Worm (Caenorhabditis elegans): Measurements from ENCODE around the gene spe-45.

DNA sequence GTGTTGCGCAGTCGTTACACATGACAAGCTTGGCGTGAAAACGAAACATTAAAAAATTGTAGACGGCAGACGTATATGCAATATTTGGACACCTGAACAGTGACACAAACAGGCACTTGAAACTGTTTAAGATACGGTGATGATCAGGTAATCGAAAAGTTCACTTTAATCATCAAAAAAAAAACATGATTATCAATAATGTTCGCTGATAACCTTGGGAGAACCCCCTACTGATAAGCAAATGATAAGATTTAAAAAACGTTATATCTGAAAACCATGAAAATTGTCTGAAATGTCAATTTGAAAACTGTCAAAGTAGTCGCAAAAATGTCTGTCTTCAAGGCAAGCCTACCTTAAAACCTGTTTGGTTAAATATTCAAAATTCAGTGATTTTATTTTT is 10.1 kb upstream of the spe-45 start:
- TF ChIP-seq ama-1 (optimal IDR thresholded peaks at IDR 0.05) (no peak), F13C5.2 (tag; optimal IDR thresholded peaks at IDR 0.05) (no peak), hnd-1 (tag; optimal IDR thresholded peaks at IDR 0.05) (no peak), tra-4 (tag; optimal IDR thresholded peaks at IDR 0.05) (no peak), tbx-37 (GFP tag; conservative IDR thresholded peaks at IDR 0.05) (no peak), B0310.2 (tag; optimal IDR thresholded peaks at IDR 0.05) (no peak), tbx-11 (GFP tag; IDR thresholded peaks at IDR 0.05) (no peak), hmbx-1 (tag; optimal IDR thresholded peaks at IDR 0.05) (no peak), aly-1 (tag; optimal IDR thresholded peaks at IDR 0.05) (no peak), ets-7 (tag; optimal IDR thresholded peaks at IDR 0.05) (no peak)
